In the genomic region with DNA sequence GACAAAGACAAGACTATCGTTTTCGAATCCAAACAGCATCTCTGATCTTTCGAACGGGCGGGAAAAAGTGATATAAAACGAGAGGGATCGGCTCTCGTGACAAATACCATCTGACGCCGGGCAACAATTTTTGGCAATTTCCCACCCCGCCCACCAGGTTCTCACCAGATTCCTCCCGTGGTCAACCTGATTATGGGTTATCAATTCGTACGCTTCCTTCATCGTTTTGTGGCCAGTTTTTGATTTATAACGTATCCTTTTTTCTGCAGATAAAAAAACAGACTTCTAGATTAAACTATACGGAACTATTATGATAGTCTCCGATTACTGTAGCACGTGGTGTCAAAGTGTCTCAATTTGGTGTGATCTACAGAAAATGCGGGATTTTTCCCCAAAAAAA, we compare ENCODE assay signal across 2 worm cellular contexts.
TF ChIP-seq lines count a peak whose summit lies in the region.

No protein-coding gene starts in this region.

TF ChIP-seq in whole organism, L1 larva, 84 proteins besides CTCF, POLR2A, EP300 and RAD21 (continued from another document):
- TF ChIP-seq hlh-17 (GFP tag; optimal IDR thresholded peaks at IDR 0.05; lab: Kevin White, UChicago; ENCODE audit: borderline replicate concordance) (no peak), aly-2 (tag; optimal IDR thresholded peaks at IDR 0.05; lab: Kevin White, UChicago) (no peak), ztf-11 (tag; optimal IDR thresholded peaks at IDR 0.05; lab: Kevin White, UChicago) (no peak), nhr-84 (tag; optimal IDR thresholded peaks at IDR 0.05; lab: Kevin White, UChicago) (no peak), unc-130 (tag; optimal IDR thresholded peaks at IDR 0.05; lab: Kevin White, UChicago) (peak; percentile 31), elt-3 (tag; optimal IDR thresholded peaks at IDR 0.05; lab: Kevin White, UChicago) (peak in 1 of 6 experiments; percentile 40), isw-1 (GFP tag; IDR thresholded peaks at IDR 0.05; lab: Robert Waterston, UW) (no peak), ceh-63 (GFP tag; optimal IDR thresholded peaks at IDR 0.05; lab: Kevin White, UChicago) (no peak), nhr-85 (tag; lab: Kevin White, UChicago) (peak; percentile 75), fkh-8 (tag; optimal IDR thresholded peaks at IDR 0.05; lab: Kevin White, UChicago) (no peak), nhr-47 (tag; optimal IDR thresholded peaks at IDR 0.05; lab: Kevin White, UChicago) (no peak), efl-1 (optimal IDR thresholded peaks at IDR 0.05; lab: Kevin White, UChicago) (no peak), efl-1 (GFP tag; optimal IDR thresholded peaks at IDR 0.05 in 1 of 2; lab: Kevin White, UChicago) (peak in 1 of 2 experiments; percentile 89), F16B12.6 (tag; optimal IDR thresholded peaks at IDR 0.05; lab: Kevin White, UChicago) (no peak), sox-4 (tag; optimal IDR thresholded peaks at IDR 0.05; lab: Kevin White, UChicago) (no peak), unc-30 (tag; optimal IDR thresholded peaks at IDR 0.05; lab: Kevin White, UChicago) (no peak), lin-13 (GFP tag; optimal IDR thresholded peaks at IDR 0.05; lab: Kevin White, UChicago) (no peak), mep-1 (tag; optimal IDR thresholded peaks at IDR 0.05; lab: Kevin White, UChicago) (no peak), mdl-1 (tag; optimal IDR thresholded peaks at IDR 0.05; lab: Kevin White, UChicago) (peak in 1 of 2 experiments; percentile 42), nhr-71 (tag; optimal IDR thresholded peaks at IDR 0.05; lab: Kevin White, UChicago) (peak; percentile 46), lin-35 (GFP tag; optimal IDR thresholded peaks at IDR 0.05; lab: Kevin White, UChicago) (peak in 1 of 2 experiments; percentile 58), jun-1 (tag; optimal IDR thresholded peaks at IDR 0.05; lab: Kevin White, UChicago) (no peak), snu-23 (GFP tag; optimal IDR thresholded peaks at IDR 0.05; lab: Kevin White, UChicago) (peak; percentile 3), nhr-90 (tag; optimal IDR thresholded peaks at IDR 0.05; lab: Kevin White, UChicago; ENCODE audit: poor library complexity) (peak; percentile 6), nhr-20 (tag; optimal IDR thresholded peaks at IDR 0.05; lab: Kevin White, UChicago) (peak; percentile 38), alr-1 (tag; optimal IDR thresholded peaks at IDR 0.05; lab: Kevin White, UChicago; ENCODE audit: borderline replicate concordance) (no peak), nhr-77 (tag; optimal IDR thresholded peaks at IDR 0.05; lab: Kevin White, UChicago) (no peak), nhr-28 (tag; optimal IDR thresholded peaks at IDR 0.05; lab: Kevin White, UChicago) (no peak), blmp-1 (tag; optimal IDR thresholded peaks at IDR 0.05; lab: Kevin White, UChicago) (peak; percentile 44), C34B4.2 (tag; optimal IDR thresholded peaks at IDR 0.05; lab: Kevin White, UChicago) (no peak), dsc-1 (tag; optimal IDR thresholded peaks at IDR 0.05; lab: Kevin White, UChicago) (no peak), fkh-10 (GFP tag; optimal IDR thresholded peaks at IDR 0.05; lab: Kevin White, UChicago) (no peak)

TF ChIP-seq in whole organism, L2 larva, 48 proteins besides CTCF, POLR2A, EP300 and RAD21 (continued from another document):
- TF ChIP-seq elt-3 (tag; optimal IDR thresholded peaks at IDR 0.05; lab: Kevin White, UChicago) (no peak), alr-1 (tag; optimal IDR thresholded peaks at IDR 0.05; lab: Kevin White, UChicago) (no peak), nhr-21 (tag; optimal IDR thresholded peaks at IDR 0.05; lab: Kevin White, UChicago) (peak; percentile 70), R02D3.7 (tag; optimal IDR thresholded peaks at IDR 0.05; lab: Kevin White, UChicago) (no peak), egl-27 (tag; optimal IDR thresholded peaks at IDR 0.05; lab: Kevin White, UChicago) (no peak), sma-9 (GFP tag; optimal IDR thresholded peaks at IDR 0.05; lab: Kevin White, UChicago) (peak; percentile 49), sma-9 (tag; optimal IDR thresholded peaks at IDR 0.05; lab: Kevin White, UChicago) (no peak), blmp-1 (tag; optimal IDR thresholded peaks at IDR 0.05; lab: Kevin White, UChicago; ENCODE audit: insufficient read depth) (peak; percentile 30)
